Worm (Caenorhabditis elegans) whole organism, midembryonic: Measurements from ENCODE around the gene unc-42.

Experiments
- T22C8.4 ChIP-seq: fragments of 200-800 bp; sonication (Bioruptor generic); IDR thresholded peaks from 2 replicates; pipeline ENCODE4 v1.3.6; 2022; ENCODE audit warnings: missing genetic modification characterization, missing compliant biosample characterization
- cog-1 ChIP-seq: sonication (generic microtip); optimal IDR thresholded peaks from 2 replicates; lab custom pipeline; 2016; ENCODE audit warnings: missing genetic modification characterization, missing compliant biosample characterization
- flt-1 ChIP-seq: fragments of 200-800 bp; sonication (Bioruptor generic); IDR thresholded peaks from 2 replicates; pipeline ENCODE4 v1.3.6; 2022; ENCODE audit warnings: missing genetic modification characterization, missing compliant biosample characterization
- klf-2 ChIP-seq: fragments of 200-800 bp; sonication (Bioruptor generic); conservative IDR thresholded peaks from 2 replicates; pipeline ENCODE4 v1.3.6; 2022; ENCODE audit warnings: missing genetic modification reagents, missing genetic modification characterization, missing compliant biosample characterization
- med-1 ChIP-seq: sonication (generic microtip); optimal IDR thresholded peaks from 2 replicates; lab custom pipeline; 2017; ENCODE audit warnings: missing genetic modification characterization, mild to moderate bottlenecking, missing compliant biosample characterization, antibody characterized with exemption, missing genetic modification reagents; ENCODE audit not compliant: insufficient read depth
- ref-1 ChIP-seq: fragments of 200-800 bp; sonication (Bioruptor generic); conservative IDR thresholded peaks from 2 replicates; pipeline ENCODE4 v1.3.6; 2022; ENCODE audit warnings: missing genetic modification reagents, missing genetic modification characterization, missing compliant biosample characterization
- tab-1 ChIP-seq: fragments of 200-800 bp; sonication (Bioruptor generic); IDR thresholded peaks from 2 replicates; pipeline ENCODE4 v1.3.6; 2022; ENCODE audit warnings: missing genetic modification characterization, missing compliant biosample characterization
- ztf-23 ChIP-seq: fragments of 200-800 bp; sonication (Bioruptor generic); IDR thresholded peaks from 2 replicates; pipeline ENCODE4 v1.3.6; 2022; ENCODE audit warnings: missing genetic modification reagents, missing genetic modification characterization, missing compliant biosample characterization
- ztf-29 ChIP-seq: fragments of 200-800 bp; sonication (Bioruptor generic); IDR thresholded peaks from 2 replicates; pipeline ENCODE4 v1.3.6; 2022; ENCODE audit warnings: missing genetic modification reagents, missing genetic modification characterization, missing compliant biosample characterization

The unc-42 gene

DNA sequence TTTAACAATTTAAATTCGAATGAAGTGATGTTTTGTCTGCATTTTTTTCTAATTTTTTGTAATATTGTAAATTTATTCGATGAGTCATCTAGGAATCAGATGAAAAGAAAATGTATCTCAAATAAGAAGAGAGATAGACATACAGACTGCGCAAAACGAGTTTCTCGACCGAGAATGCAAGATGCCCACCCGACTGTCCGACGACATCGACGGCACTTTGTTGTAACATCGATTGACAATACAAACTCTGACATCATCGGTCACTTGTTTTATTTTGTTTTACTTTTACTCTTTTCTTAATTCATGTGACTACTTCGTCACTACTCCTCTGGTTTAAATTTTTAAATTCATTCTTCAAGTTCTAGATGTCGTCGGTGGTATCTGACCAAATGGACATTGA is 28.3 kb downstream of the unc-42 start, which contains the start of gene sta-2:
Gene sta-2 (plus strand): TSS at position 349 of the 400 bp plus-strand sequence.
- no peak for TF ChIP-seq ztf-29 (GFP tag; lab: Robert Waterston, UW)
- TF ChIP-seq tab-1 (GFP tag; lab: Robert Waterston, UW) = no peak
- TF ChIP-seq ztf-23 (GFP tag; lab: Robert Waterston, UW) = no peak
- no peak for TF ChIP-seq ref-1 (GFP tag; lab: Robert Waterston, UW)
- TF ChIP-seq med-1 = no peak
- TF ChIP-seq T22C8.4 (GFP tag; lab: Robert Waterston, UW) = no peak
- no peak for TF ChIP-seq cog-1 (tag; lab: Kevin White, UChicago)

- TF ChIP-seq cog-1 (tag; lab: Kevin White, UChicago) = no peak
- no peak for TF ChIP-seq ztf-29 (GFP tag; lab: Robert Waterston, UW)
- TF ChIP-seq tab-1 (GFP tag; lab: Robert Waterston, UW) = no peak
- TF ChIP-seq ref-1 (GFP tag; lab: Robert Waterston, UW) = no peak
- no peak for TF ChIP-seq klf-2
- TF ChIP-seq ztf-23 (GFP tag; lab: Robert Waterston, UW) = no peak
- no peak for TF ChIP-seq T22C8.4 (GFP tag; lab: Robert Waterston, UW)
- no peak for TF ChIP-seq med-1
- no peak for TF ChIP-seq flt-1 (GFP tag; lab: Robert Waterston, UW)
Measured at ce11 chrV:9739402-9739801, 29.8 kb downstream of the unc-42 start, which contains the start of gene marc-1. Gene marc-1 (plus strand): TSS chrV:9739702.

- TF ChIP-seq ref-1 (GFP tag; lab: Robert Waterston, UW) (no peak), flt-1 (GFP tag; lab: Robert Waterston, UW) (no peak), T22C8.4 (GFP tag; lab: Robert Waterston, UW) (no peak), ztf-29 (GFP tag; lab: Robert Waterston, UW) (no peak), tab-1 (GFP tag; lab: Robert Waterston, UW) (no peak), cog-1 (tag; lab: Kevin White, UChicago) (no peak), ztf-23 (GFP tag; lab: Robert Waterston, UW) (no peak), med-1 (no peak), klf-2 (no peak)
Measured at ce11 chrV:9738077-9738705, 31.0 kb downstream of the unc-42 start.

DNA sequence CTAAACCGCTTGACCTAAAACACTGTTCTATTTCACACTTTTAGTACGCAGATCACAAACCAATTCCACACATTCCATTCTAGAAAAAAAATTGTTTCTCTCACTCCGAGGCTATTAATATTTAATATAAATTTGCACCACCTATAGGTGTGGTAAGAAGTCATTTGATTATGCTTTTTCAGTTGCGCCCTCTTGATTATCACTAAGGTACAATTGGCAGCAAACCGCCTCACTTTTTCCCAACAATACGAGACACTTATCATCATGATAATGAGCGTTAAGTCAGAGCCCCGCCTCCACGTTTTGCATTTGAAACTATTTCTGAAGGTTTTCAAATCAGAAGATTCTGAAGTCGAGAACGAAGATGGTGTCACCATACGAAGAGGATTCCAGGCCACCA is 31.9 kb downstream of the unc-42 start, which contains the start of gene aqp-4:
Gene aqp-4 (plus strand): TSS at position 270 of the 400 bp plus-strand sequence.
- TF ChIP-seq T22C8.4 (GFP tag; lab: Robert Waterston, UW) (no peak), ztf-23 (GFP tag; lab: Robert Waterston, UW) (no peak), klf-2 (no peak), flt-1 (GFP tag; lab: Robert Waterston, UW) (no peak), ztf-29 (GFP tag; lab: Robert Waterston, UW) (no peak)

DNA sequence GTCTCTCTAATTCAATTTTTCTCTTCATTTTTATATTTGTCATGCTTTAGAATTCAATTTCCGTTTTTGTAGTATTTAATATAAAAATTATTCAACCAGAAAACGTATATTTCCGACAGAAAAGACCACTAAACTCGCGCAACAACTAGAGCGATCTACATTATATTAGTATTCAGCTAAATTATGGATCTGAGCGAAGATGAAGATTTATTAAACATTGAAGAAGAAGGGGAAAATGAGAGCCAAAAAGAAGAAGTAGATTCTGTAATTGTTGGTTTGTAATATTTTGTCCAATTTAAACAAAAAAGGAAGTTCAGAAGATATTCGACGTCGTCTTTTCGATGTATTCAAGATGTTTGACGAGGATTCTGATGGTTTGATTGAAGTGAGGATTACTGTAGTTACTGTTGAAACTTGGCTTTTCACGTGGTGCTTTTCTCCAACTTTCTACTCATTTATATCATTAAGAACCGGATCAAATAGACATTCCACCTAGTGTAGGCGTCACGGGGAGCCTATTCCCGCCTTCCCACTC is 35.2 kb downstream of the unc-42 start, which contains the start of gene cal-7:
Gene cal-7 (plus strand): TSS at position 184 of the 535 bp plus-strand sequence.
- no peak for TF ChIP-seq ref-1 (GFP tag; lab: Robert Waterston, UW)
- no peak for TF ChIP-seq med-1
- no peak for TF ChIP-seq T22C8.4 (GFP tag; lab: Robert Waterston, UW)
- no peak for TF ChIP-seq tab-1 (GFP tag; lab: Robert Waterston, UW)
- no peak for TF ChIP-seq ztf-23 (GFP tag; lab: Robert Waterston, UW)
- TF ChIP-seq cog-1 (tag; lab: Kevin White, UChicago) = no peak
- TF ChIP-seq flt-1 (GFP tag; lab: Robert Waterston, UW) = no peak
- no peak for TF ChIP-seq klf-2

DNA sequence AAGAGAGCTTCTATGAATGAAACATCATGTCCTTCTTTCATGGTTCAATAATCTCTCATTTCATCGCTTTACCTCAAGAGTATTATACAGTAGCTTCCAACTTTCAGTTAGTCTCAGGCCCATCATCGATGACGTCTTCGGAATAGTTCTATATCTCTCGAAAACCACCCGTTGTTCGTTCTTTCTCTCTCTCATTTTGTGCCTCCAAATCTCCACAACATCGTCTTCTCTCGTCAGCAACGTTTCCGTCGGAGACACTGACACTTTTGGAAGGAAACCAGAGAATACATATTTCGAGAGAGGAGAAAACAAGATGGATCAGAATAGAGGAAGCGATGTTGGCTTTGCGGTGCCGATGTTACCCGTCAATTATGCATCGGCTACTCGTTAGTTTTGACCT is 37.3 kb downstream of the unc-42 start:
- TF ChIP-seq ztf-29 (GFP tag; lab: Robert Waterston, UW) (no peak), cog-1 (tag; lab: Kevin White, UChicago) (no peak), T22C8.4 (GFP tag; lab: Robert Waterston, UW) (no peak), flt-1 (GFP tag; lab: Robert Waterston, UW) (no peak), med-1 (no peak), klf-2 (no peak), tab-1 (GFP tag; lab: Robert Waterston, UW) (no peak), ztf-23 (GFP tag; lab: Robert Waterston, UW) (no peak), ref-1 (GFP tag; lab: Robert Waterston, UW) (no peak)

ce11 chrV:9730743-9731706 is 38.2 kb downstream of the unc-42 start:
- TF ChIP-seq tab-1 (GFP tag; lab: Robert Waterston, UW) = no peak; the same call in 1 of the 2 replicates
- TF ChIP-seq ztf-23 (GFP tag; lab: Robert Waterston, UW) = peak; percentile 73; the same call in 1 of the 2 replicates
- TF ChIP-seq klf-2 = no peak
- peak; percentile 77 for TF ChIP-seq flt-1 (GFP tag; lab: Robert Waterston, UW)
- 0 out of 2 replicates have a peak, but pooled peaks have one; percentile 27 for TF ChIP-seq ref-1 (GFP tag; lab: Robert Waterston, UW)
- TF ChIP-seq ztf-29 (GFP tag; lab: Robert Waterston, UW) = no peak
- TF ChIP-seq cog-1 (tag; lab: Kevin White, UChicago) = peak; percentile 97
- TF ChIP-seq T22C8.4 (GFP tag; lab: Robert Waterston, UW) = peak; percentile 63; the same call in 1 of the 2 replicates
- no peak for TF ChIP-seq med-1

- TF ChIP-seq ref-1 (GFP tag; lab: Robert Waterston, UW) = no peak
- no peak for TF ChIP-seq tab-1 (GFP tag; lab: Robert Waterston, UW)
- TF ChIP-seq T22C8.4 (GFP tag; lab: Robert Waterston, UW) = no peak
- TF ChIP-seq med-1 = no peak
- TF ChIP-seq ztf-23 (GFP tag; lab: Robert Waterston, UW) = no peak
- no peak for TF ChIP-seq cog-1 (tag; lab: Kevin White, UChicago)
- no peak for TF ChIP-seq ztf-29 (GFP tag; lab: Robert Waterston, UW)
- no peak for TF ChIP-seq flt-1 (GFP tag; lab: Robert Waterston, UW)
- no peak for TF ChIP-seq klf-2
Measured at ce11 chrV:9729462-9730162, 39.6 kb downstream of the unc-42 start, which contains the start of the genes aagr-3 and drap-1. Gene aagr-3 (minus strand): TSS chrV:9729512. Gene drap-1 (plus strand): TSS chrV:9730106.
